Worm (Caenorhabditis elegans): ENCODE results near the gene C16C8.18.
A peak's percentile ranks its signal among the peaks of the same experiment; 100 is the strongest.

C16C8.18 gene

ce11 chrII:3445285-3445806 is 15.8 kb downstream of the C16C8.18 start, which contains the start of the genes C16C8.5 and C16C8.16:
TSS of gene C16C8.5 (minus strand) at chrII:3445385.
TSS of gene C16C8.16 (plus strand) at chrII:3445756.
- TF ChIP-seq Y67H2A.10 (GFP tag; conservative IDR thresholded peaks at IDR 0.05) (no peak), madf-6 (GFP tag; IDR thresholded peaks at IDR 0.05) (peak; percentile 21; the same call in 1 of the 2 replicates), sea-2 (GFP tag; IDR thresholded peaks at IDR 0.05) (no peak), lsl-1 (GFP tag; optimal IDR thresholded peaks at IDR 0.05) (peak; percentile 71), madf-10 (tag; optimal IDR thresholded peaks at IDR 0.05) (no peak), hsf-1 (GFP tag; IDR thresholded peaks at IDR 0.05) (no peak), ceh-79 (tag; optimal IDR thresholded peaks at IDR 0.05) (no peak), ztf-26 (tag; optimal IDR thresholded peaks at IDR 0.05) (no peak), egrh-3 (GFP tag; IDR thresholded peaks at IDR 0.05) (no peak), snpc-1.3 (tag; optimal IDR thresholded peaks at IDR 0.05; ENCODE audit: insufficient read depth) (no peak), dox-1 (GFP tag; IDR thresholded peaks at IDR 0.05) (no peak)

DNA sequence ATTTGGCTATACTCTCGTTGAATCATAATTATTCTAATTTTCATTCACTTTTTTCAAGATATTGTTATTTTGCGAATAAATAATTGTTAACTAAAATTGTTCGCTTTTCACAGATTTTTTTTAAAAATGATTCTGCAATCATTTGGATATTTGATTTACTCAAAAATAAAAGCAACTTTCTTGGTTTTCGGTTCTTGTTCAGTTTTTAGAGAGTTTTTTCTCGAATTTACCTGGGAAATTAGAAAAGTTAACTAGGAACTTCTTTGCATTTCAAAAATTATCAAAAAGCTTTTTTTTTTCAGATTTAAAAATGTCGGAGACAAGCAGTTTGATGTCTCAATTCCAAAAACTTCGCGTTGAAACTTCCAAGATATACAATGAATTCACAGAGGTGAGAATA is 17.1 kb downstream of the C16C8.18 start, which contains the start of the genes C16C8.20 and gldi-6:
Gene C16C8.20 (plus strand): TSS at position 301 of the 400 bp plus-strand sequence.
Gene gldi-6 (plus strand): TSS at position 301 of the 400 bp plus-strand sequence.
- TF ChIP-seq sptf-2 (GFP tag; optimal IDR thresholded peaks at IDR 0.05), result no peak
- no peak for TF ChIP-seq xnd-1 (tag; optimal IDR thresholded peaks at IDR 0.05)

DNA sequence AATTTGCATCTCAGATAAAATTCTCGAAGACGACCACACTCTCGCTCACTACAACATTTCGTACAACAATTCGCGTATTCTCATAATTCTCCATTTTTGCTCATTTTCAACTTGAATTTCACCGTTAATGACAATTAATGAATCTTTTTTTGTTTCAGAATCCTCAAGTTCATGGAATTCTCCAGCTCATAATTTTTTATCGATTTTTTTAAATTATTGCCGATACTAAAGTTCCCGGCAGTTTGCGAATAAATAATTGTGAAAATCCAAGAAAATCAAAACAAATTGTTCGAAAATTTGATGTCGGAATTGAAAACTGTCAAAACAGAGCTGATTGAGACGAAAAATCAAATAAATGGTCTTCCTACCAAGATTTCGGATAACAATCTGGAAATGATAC is 18.4 kb downstream of the C16C8.18 start, which contains the start of gene C16C8.21:
Gene C16C8.21 (plus strand): TSS at position 301 of the 400 bp plus-strand sequence.
- TF ChIP-seq cebp-1 (GFP tag; IDR thresholded peaks at IDR 0.05), result no peak
- no peak for TF ChIP-seq cebp-1 (tag; optimal IDR thresholded peaks at IDR 0.05)

DNA sequence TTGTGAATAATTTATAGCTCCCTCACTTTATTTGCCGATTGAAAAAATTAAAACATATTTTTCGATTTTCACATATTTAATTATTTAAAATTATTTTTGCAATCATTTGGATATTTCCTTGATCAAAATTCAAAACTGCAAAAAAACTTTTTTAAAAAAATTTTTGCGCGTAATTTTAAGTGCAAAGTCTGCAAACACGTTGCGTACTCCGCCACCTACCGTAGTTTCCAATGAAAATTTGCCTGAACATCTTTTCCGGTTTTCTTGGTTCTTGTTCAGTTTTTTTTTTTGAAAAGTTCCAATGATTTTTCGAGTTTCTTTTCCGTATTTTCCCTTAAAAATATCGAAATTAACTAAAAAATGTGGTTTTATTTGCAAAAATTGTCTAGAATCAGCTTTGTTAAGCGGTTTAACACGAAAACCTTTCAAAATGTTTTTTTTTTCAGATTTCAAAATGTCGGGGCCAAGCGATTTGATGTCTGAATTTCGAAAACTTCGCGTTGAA is 19.3 kb downstream of the C16C8.18 start, which contains the start of gene C16C8.25:
Gene C16C8.25 (plus strand): TSS at position 455 of the 505 bp plus-strand sequence.
- TF ChIP-seq D2030.7 (GFP tag; IDR thresholded peaks at IDR 0.05), result 0 out of 2 replicates have a peak, but pooled peaks have one; percentile 33
- no peak for TF ChIP-seq madf-8 (GFP tag; conservative IDR thresholded peaks at IDR 0.05)
- no peak for TF ChIP-seq hsf-1 (GFP tag; IDR thresholded peaks at IDR 0.05)
- no peak for TF ChIP-seq C17E4.6 (GFP tag; IDR thresholded peaks at IDR 0.05)
- peak; percentile 72 for TF ChIP-seq lsl-1 (GFP tag; optimal IDR thresholded peaks at IDR 0.05)
- TF ChIP-seq madf-10 (tag; optimal IDR thresholded peaks at IDR 0.05), result no peak
- no peak for TF ChIP-seq F57C9.4 (tag; optimal IDR thresholded peaks at IDR 0.05)
- no peak for TF ChIP-seq F49E8.2 (tag; optimal IDR thresholded peaks at IDR 0.05; ENCODE audit: insufficient read depth)
- no peak for TF ChIP-seq lin-35 (GFP tag; optimal IDR thresholded peaks at IDR 0.05)
- TF ChIP-seq nfya-2 (GFP tag; IDR thresholded peaks at IDR 0.05), result no peak
- TF ChIP-seq egrh-3 (GFP tag; IDR thresholded peaks at IDR 0.05), result no peak
- TF ChIP-seq K12H6.12 (tag; optimal IDR thresholded peaks at IDR 0.05), result no peak
- no peak for TF ChIP-seq ztf-3 (GFP tag; optimal IDR thresholded peaks at IDR 0.05)
- no peak for TF ChIP-seq ztf-18 (tag; optimal IDR thresholded peaks at IDR 0.05)
- no peak for TF ChIP-seq nfya-1 (tag; optimal IDR thresholded peaks at IDR 0.05; ENCODE audit: borderline replicate concordance, insufficient read depth)
- TF ChIP-seq hmg-1.2 (GFP tag; IDR thresholded peaks at IDR 0.05), result no peak
- no peak for TF ChIP-seq let-607 (tag; optimal IDR thresholded peaks at IDR 0.05)
- TF ChIP-seq zim-3 (tag; optimal IDR thresholded peaks at IDR 0.05), result no peak
- TF ChIP-seq C06A6.2 (GFP tag; conservative IDR thresholded peaks at IDR 0.05), result no peak
- TF ChIP-seq mxl-1 (tag; optimal IDR thresholded peaks at IDR 0.05), result no peak
- no peak for TF ChIP-seq ama-1 (optimal IDR thresholded peaks at IDR 0.05)
- no peak for TF ChIP-seq ama-1 (GFP tag; optimal IDR thresholded peaks at IDR 0.05)
- TF ChIP-seq somi-1 (GFP tag; optimal IDR thresholded peaks at IDR 0.05), result no peak
- TF ChIP-seq nhr-179 (tag; optimal IDR thresholded peaks at IDR 0.05), result no peak
- peak; percentile 60; the same call in 1 of the 2 replicates for TF ChIP-seq madf-6 (GFP tag; IDR thresholded peaks at IDR 0.05)
- TF ChIP-seq fkh-3 (tag; optimal IDR thresholded peaks at IDR 0.05), result no peak
- no peak for TF ChIP-seq bed-1 (GFP tag; IDR thresholded peaks at IDR 0.05)
